Fruit fly (Drosophila melanogaster): ENCODE results near the gene Top2.

Gene Top2

DNA sequence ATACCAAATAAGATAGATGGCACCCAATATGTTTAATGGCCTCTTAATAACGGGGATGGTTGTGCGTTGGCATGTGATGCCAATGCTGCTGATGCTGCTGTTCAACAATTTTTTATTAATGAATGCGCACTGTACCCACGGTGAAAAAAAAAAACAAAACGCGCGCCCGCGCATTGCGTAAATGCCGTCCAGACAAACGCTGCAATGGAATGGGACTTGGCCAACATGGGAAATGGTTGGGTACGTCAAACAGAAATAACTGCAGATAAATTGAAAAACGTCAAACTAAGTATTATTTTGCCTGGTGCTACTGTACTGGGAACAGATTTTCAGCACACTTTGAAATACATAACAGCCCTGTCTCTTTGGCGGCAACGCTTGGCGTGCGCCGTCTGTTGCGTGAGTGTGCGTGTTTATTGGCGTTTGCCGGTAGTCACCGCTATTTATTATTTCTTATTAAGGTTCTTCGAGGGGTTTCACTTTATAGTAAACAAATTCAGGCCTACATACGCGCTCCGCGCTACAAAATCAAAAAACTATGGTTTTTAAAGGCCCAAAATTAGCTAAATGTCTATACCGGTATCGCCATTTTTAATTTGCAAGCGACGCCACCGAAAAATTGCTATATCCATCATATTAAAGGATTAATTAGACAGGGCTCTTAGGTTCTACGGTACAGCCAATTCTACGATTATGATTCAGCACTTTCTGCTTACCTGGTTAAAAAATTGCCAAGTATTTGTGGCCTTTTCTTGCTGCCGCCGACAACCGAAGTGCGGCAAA lies 564 bp downstream of the Top2 start (continued):
- TF ChIP-seq zen (tag; optimal IDR thresholded peaks at IDR 0.05) (no peak), C15 (GFP tag; IDR thresholded peaks at IDR 0.05) (no peak), CG14965 (GFP tag; optimal IDR thresholded peaks at IDR 0.05; ENCODE audit: borderline replicate concordance) (no peak), Elba2 (GFP tag; optimal IDR thresholded peaks at IDR 0.05) (no peak), amos (GFP tag; IDR thresholded peaks at IDR 0.05; ENCODE audit: partially characterized antibody) (peak; percentile 7; the same call in 1 of the 2 replicates), Oaz (GFP tag; IDR thresholded peaks at IDR 0.05) (no peak), CG9932 (GFP tag; IDR thresholded peaks at IDR 0.05) (no peak; the same call in 1 of the 2 replicates), CG34224 (GFP tag; IDR thresholded peaks at IDR 0.05; ENCODE audit: partially characterized antibody) (peak; percentile 21; the same call in 2 of the 3 replicates), luna (GFP tag; optimal IDR thresholded peaks at IDR 0.05) (no peak), CTCF (GFP tag; optimal IDR thresholded peaks at IDR 0.05) (peak; percentile 26), CG1832 (GFP tag; optimal IDR thresholded peaks at IDR 0.05) (no peak), Sin3A (optimal IDR thresholded peaks at IDR 0.05) (no peak), gro (GFP tag; optimal IDR thresholded peaks at IDR 0.05) (peak; percentile 8), vfl (GFP tag; optimal IDR thresholded peaks at IDR 0.05) (no peak), cato (GFP tag; optimal IDR thresholded peaks at IDR 0.05; ENCODE audit: borderline replicate concordance) (no peak), crp (GFP tag; optimal IDR thresholded peaks at IDR 0.05) (no peak), CG15696 (tag; optimal IDR thresholded peaks at IDR 0.05) (no peak), CG16813 (GFP tag; IDR thresholded peaks at IDR 0.05; ENCODE audit: partially characterized antibody) (no peak), Nf-YA (GFP tag; IDR thresholded peaks at IDR 0.05) (no peak), Oli (tag; optimal IDR thresholded peaks at IDR 0.05) (no peak), toy (GFP tag; IDR thresholded peaks at IDR 0.05) (no peak), Dp (GFP tag; optimal IDR thresholded peaks at IDR 0.05) (peak; percentile 57), Xbp1 (GFP tag; optimal IDR thresholded peaks at IDR 0.05) (peak; percentile 5), CG10431 (GFP tag; optimal IDR thresholded peaks at IDR 0.05) (no peak), odd (GFP tag; optimal IDR thresholded peaks at IDR 0.05) (peak; percentile 7), otp (GFP tag; IDR thresholded peaks at IDR 0.05) (no peak), wek (GFP tag; optimal IDR thresholded peaks at IDR 0.05) (no peak), CG2875 (GFP tag; optimal IDR thresholded peaks at IDR 0.05) (no peak), CG10321 (GFP tag; IDR thresholded peaks at IDR 0.05) (no peak), CG4424 (GFP tag; optimal IDR thresholded peaks at IDR 0.05) (no peak), CG14441 (GFP tag; IDR thresholded peaks at IDR 0.05) (peak; percentile 56), Dip2 (GFP tag; IDR thresholded peaks at IDR 0.05) (no peak), CG8388 (GFP tag; optimal IDR thresholded peaks at IDR 0.05) (no peak), Sox102F (GFP tag; optimal IDR thresholded peaks at IDR 0.05) (peak; percentile 24), Asciz (GFP tag; optimal IDR thresholded peaks at IDR 0.05) (no peak), CG4820 (GFP tag; optimal IDR thresholded peaks at IDR 0.05) (no peak), mam (GFP tag; optimal IDR thresholded peaks at IDR 0.05) (peak; percentile 36), Side (GFP tag; optimal IDR thresholded peaks at IDR 0.05) (no peak), Vsx1 (GFP tag; optimal IDR thresholded peaks at IDR 0.05) (no peak), Hr51 (GFP tag; optimal IDR thresholded peaks at IDR 0.05) (peak in 1 of 2 experiments; percentile 20), CG10366 (GFP tag; IDR thresholded peaks at IDR 0.05) (no peak), maf-S (GFP tag; optimal IDR thresholded peaks at IDR 0.05) (no peak), az2 (GFP tag; optimal IDR thresholded peaks at IDR 0.05) (peak; percentile 22), Kr (GFP tag; optimal IDR thresholded peaks at IDR 0.05) (no peak), cad (GFP tag; optimal IDR thresholded peaks at IDR 0.05) (no peak), CG13424 (tag; optimal IDR thresholded peaks at IDR 0.05) (no peak), trem (tag; optimal IDR thresholded peaks at IDR 0.05) (no peak), CG10274 (GFP tag; optimal IDR thresholded peaks at IDR 0.05) (no peak), CG15479 (GFP tag; optimal IDR thresholded peaks at IDR 0.05) (peak; percentile 76), fd102C (GFP tag; optimal IDR thresholded peaks at IDR 0.05) (no peak)

Data from whole organism, embryonic.